Worm (Caenorhabditis elegans): ENCODE data around the gene mdt-30.
A peak's percentile ranks its signal among the peaks of the same experiment; 100 is the strongest.

Gene mdt-30

DNA sequence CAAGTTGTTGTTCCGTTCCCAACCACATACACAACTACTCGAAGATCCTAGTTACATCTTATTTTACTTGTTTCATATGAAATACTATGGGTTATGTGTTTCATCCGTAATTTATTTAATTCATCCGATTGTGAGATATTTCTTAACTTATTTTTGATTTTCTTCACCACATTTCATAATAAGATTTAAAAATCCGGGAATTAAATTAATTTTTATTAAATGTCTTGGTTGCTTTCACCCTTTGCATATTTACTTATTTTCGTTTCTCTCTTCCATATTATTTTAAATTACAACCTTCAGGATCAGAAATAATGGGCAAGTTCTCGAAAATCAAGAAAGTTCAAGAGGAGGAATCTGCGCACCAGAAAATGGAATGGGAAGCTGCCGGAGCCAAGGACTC, 17.9 kb upstream of the mdt-30 start, which contains the start of gene K12H4.3 (continued):
- TF ChIP-seq ZK185.1 (tag; optimal IDR thresholded peaks at IDR 0.05; ENCODE audit: poor library complexity, severe bottlenecking): no peak
- TF ChIP-seq lin-54 (GFP tag; optimal IDR thresholded peaks at IDR 0.05): no peak

ce11 chrIII:8044717-8045116, 16.9 kb upstream of the mdt-30 start, which contains the start of gene spcs-3:
spcs-3 (plus strand) TSS chrIII:8045017.
- TF ChIP-seq nhr-27 (tag; optimal IDR thresholded peaks at IDR 0.05) (no peak), B0336.3 (GFP tag; IDR thresholded peaks at IDR 0.05) (0 out of 2 replicates have a peak, but pooled peaks have one; percentile 22)

ce11 chrIII:8044187-8044586, 16.3 kb upstream of the mdt-30 start, which contains the start of gene K12H4.5:
K12H4.5 (plus strand) TSS chrIII:8044487.
- TF ChIP-seq B0261.1 (tag; optimal IDR thresholded peaks at IDR 0.05) (no peak), mcd-1 (GFP tag; IDR thresholded peaks at IDR 0.05) (no peak), ztf-18 (tag; optimal IDR thresholded peaks at IDR 0.05) (no peak), hlh-12 (tag; optimal IDR thresholded peaks at IDR 0.05) (no peak), B0035.1 (tag; optimal IDR thresholded peaks at IDR 0.05) (no peak), tbx-9 (tag; optimal IDR thresholded peaks at IDR 0.05; ENCODE audit: borderline replicate concordance) (no peak), mxl-1 (tag; optimal IDR thresholded peaks at IDR 0.05) (no peak), nhr-90 (tag; optimal IDR thresholded peaks at IDR 0.05) (no peak), unc-130 (GFP tag; optimal IDR thresholded peaks at IDR 0.05) (no peak), aptf-3 (GFP tag; IDR thresholded peaks at IDR 0.05) (no peak), him-1 (tag; optimal IDR thresholded peaks at IDR 0.05) (no peak), sea-2 (GFP tag; IDR thresholded peaks at IDR 0.05) (no peak), Y67H2A.10 (GFP tag; conservative IDR thresholded peaks at IDR 0.05) (no peak), snpc-1.1 (tag; optimal IDR thresholded peaks at IDR 0.05; ENCODE audit: insufficient read depth) (no peak), F57C9.4 (tag; optimal IDR thresholded peaks at IDR 0.05) (no peak), ceh-27 (GFP tag; optimal IDR thresholded peaks at IDR 0.05) (no peak), lin-40 (tag; optimal IDR thresholded peaks at IDR 0.05) (no peak), mes-4 (tag; optimal IDR thresholded peaks at IDR 0.05) (no peak)

ce11 chrIII:8043784-8044183, 15.9 kb upstream of the mdt-30 start:
- TF ChIP-seq attf-5 (GFP tag; optimal IDR thresholded peaks at IDR 0.05) (peak; percentile 100), sea-2 (GFP tag; IDR thresholded peaks at IDR 0.05) (no peak), attf-6 (GFP tag; IDR thresholded peaks at IDR 0.05) (peak; percentile 82), nhr-27 (tag; optimal IDR thresholded peaks at IDR 0.05) (no peak), Y67H2A.10 (GFP tag; conservative IDR thresholded peaks at IDR 0.05) (peak; percentile 98), C17E4.6 (GFP tag; IDR thresholded peaks at IDR 0.05) (peak; percentile 96), nfya-2 (GFP tag; IDR thresholded peaks at IDR 0.05) (no peak), akir-1 (GFP tag; optimal IDR thresholded peaks at IDR 0.05) (peak; percentile 95), pha-4 (tag; optimal IDR thresholded peaks at IDR 0.05) (peak; percentile 95), aptf-3 (GFP tag; IDR thresholded peaks at IDR 0.05) (peak; percentile 55; the same call in 1 of the 2 replicates), unc-130 (GFP tag; optimal IDR thresholded peaks at IDR 0.05) (peak; percentile 99), Y53G8AR.9 (GFP tag; conservative IDR thresholded peaks at IDR 0.05) (peak; percentile 92), madf-6 (GFP tag; IDR thresholded peaks at IDR 0.05) (no peak; the same call in none of the 2 replicates), ztf-28 (GFP tag; IDR thresholded peaks at IDR 0.05) (peak; percentile 100), Y53F4B.3 (GFP tag; IDR thresholded peaks at IDR 0.05) (peak; percentile 96), zfh-2 (GFP tag; conservative IDR thresholded peaks at IDR 0.05) (no peak), K11D2.4 (GFP tag; IDR thresholded peaks at IDR 0.05) (peak; percentile 95; the same call in 1 of the 2 replicates), hmg-1.2 (GFP tag; IDR thresholded peaks at IDR 0.05) (peak; percentile 88), dpff-1 (tag; optimal IDR thresholded peaks at IDR 0.05) (no peak), let-607 (tag; optimal IDR thresholded peaks at IDR 0.05) (peak; percentile 84 to 91), B0336.3 (GFP tag; IDR thresholded peaks at IDR 0.05) (peak; percentile 90; the same call in 1 of the 2 replicates), lsy-27 (tag; optimal IDR thresholded peaks at IDR 0.05; ENCODE audit: borderline replicate concordance, insufficient read depth) (peak; percentile 37), nhr-120 (GFP tag; IDR thresholded peaks at IDR 0.05) (0 out of 2 replicates have a peak, but pooled peaks have one; percentile 49), nhr-80 (tag; optimal IDR thresholded peaks at IDR 0.05) (peak; percentile 99), F33H1.4 (GFP tag; IDR thresholded peaks at IDR 0.05) (peak; percentile 85), atf-7 (tag; optimal IDR thresholded peaks at IDR 0.05) (no peak), ztf-3 (GFP tag; optimal IDR thresholded peaks at IDR 0.05) (peak; percentile 66), lin-40 (tag; optimal IDR thresholded peaks at IDR 0.05) (peak; percentile 95)
